Fruit fly (Drosophila melanogaster) whole organism, prepupa: ENCODE results near the gene CG17118.

Experiments
- Blimp-1 ChIP-seq: fragments of 200-800 bp; sonication (Bioruptor generic); optimal IDR thresholded peaks from 3 replicates; lab custom pipeline; 2017; ENCODE audit warnings: missing biosample characterization, missing genetic modification characterization, mild to moderate bottlenecking, moderate library complexity, missing genetic modification reagents
- CG10631 ChIP-seq: fragments of 200-800 bp; sonication (Bioruptor generic); optimal IDR thresholded peaks from 2 replicates; lab custom pipeline; 2016; ENCODE audit warnings: missing biosample characterization, missing genetic modification characterization
- CG10669 ChIP-seq: fragments of 200-800 bp; sonication (Bioruptor generic); optimal IDR thresholded peaks from 3 replicates; lab custom pipeline; 2018; ENCODE audit warnings: missing biosample characterization, mild to moderate bottlenecking, missing genetic modification characterization, moderate library complexity
- CG11762 ChIP-seq: fragments of 200-800 bp; sonication (Bioruptor generic); optimal IDR thresholded peaks from 3 replicates; lab custom pipeline; 2016; ENCODE audit warnings: missing biosample characterization, missing genetic modification characterization; ENCODE audit not compliant: insufficient read depth
- CG1621 ChIP-seq: fragments of 200-800 bp; sonication (Bioruptor generic); optimal IDR thresholded peaks from 3 replicates; lab custom pipeline; 2018; ENCODE audit warnings: missing biosample characterization, mild to moderate bottlenecking, missing genetic modification characterization
- CG16779 ChIP-seq: fragments of 200-800 bp; sonication (Bioruptor generic); optimal IDR thresholded peaks from 3 replicates; lab custom pipeline; 2017; ENCODE audit warnings: missing biosample characterization, mild to moderate bottlenecking, missing genetic modification characterization
- CG3032 ChIP-seq: fragments of 200-800 bp; optimal IDR thresholded peaks from 2 replicates; lab custom pipeline; 2019; ENCODE audit warnings: missing biosample characterization, mild to moderate bottlenecking, missing genetic modification characterization, moderate library complexity
- CG32006 ChIP-seq: fragments of 200-800 bp; sonication (Bioruptor generic); optimal IDR thresholded peaks from 3 replicates; lab custom pipeline; 2017; ENCODE audit warnings: missing biosample characterization, mild to moderate bottlenecking, missing genetic modification characterization
- CG34406 ChIP-seq: fragments of 200-800 bp; sonication (Bioruptor generic); optimal IDR thresholded peaks from 3 replicates; lab custom pipeline; 2016; ENCODE audit warnings: missing biosample characterization, missing genetic modification characterization
- CG4318 ChIP-seq: fragments of 200-800 bp; sonication (Bioruptor generic); optimal IDR thresholded peaks from 3 replicates; lab custom pipeline; 2017; ENCODE audit warnings: missing biosample characterization, mild to moderate bottlenecking, missing genetic modification characterization
- CG6163 ChIP-seq: fragments of 200-800 bp; sonication (Bioruptor generic); IDR thresholded peaks from 3 replicates; pipeline ENCODE4 v1.3.6; 2022; ENCODE audit warnings: missing biosample characterization, missing genetic modification characterization
- CG6276 ChIP-seq: fragments of 200-800 bp; sonication (Bioruptor generic); optimal IDR thresholded peaks from 2 replicates; lab custom pipeline; 2017; ENCODE audit warnings: missing biosample characterization, mild to moderate bottlenecking, missing genetic modification characterization
- CG6792 ChIP-seq: fragments of 200-800 bp; sonication (Bioruptor generic); optimal IDR thresholded peaks from 3 replicates; lab custom pipeline; 2016; ENCODE audit warnings: missing biosample characterization, missing genetic modification characterization
- CG6808 ChIP-seq: fragments of 200-800 bp; sonication (Bioruptor generic); optimal IDR thresholded peaks from 3 replicates; lab custom pipeline; 2017; ENCODE audit warnings: missing biosample characterization, missing genetic modification characterization, mild to moderate bottlenecking, moderate library complexity, missing genetic modification reagents
- CG7368 ChIP-seq: fragments of 200-800 bp; sonication (Bioruptor generic); optimal IDR thresholded peaks from 3 replicates; lab custom pipeline; 2016; ENCODE audit warnings: missing biosample characterization, missing genetic modification characterization
- CG8119 ChIP-seq: fragments of 200-800 bp; sonication (Bioruptor generic); IDR thresholded peaks from 3 replicates; pipeline ENCODE4 v1.3.6; 2022; ENCODE audit warnings: missing biosample characterization, missing genetic modification characterization
- CG8319 ChIP-seq: fragments of 200-800 bp; sonication (Bioruptor generic); optimal IDR thresholded peaks from 3 replicates; lab custom pipeline; 2016; ENCODE audit warnings: missing biosample characterization, missing genetic modification characterization
- CG8632 ChIP-seq: fragments of 200-800 bp; sonication (Bioruptor generic); optimal IDR thresholded peaks from 3 replicates; lab custom pipeline; 2016; ENCODE audit warnings: missing biosample characterization, missing genetic modification characterization
- CG9139 ChIP-seq: fragments of 200-800 bp; sonication (Bioruptor generic); optimal IDR thresholded peaks from 3 replicates; lab custom pipeline; 2017; ENCODE audit warnings: missing biosample characterization, mild to moderate bottlenecking, missing genetic modification characterization
- Eip75B ChIP-seq: fragments of 200-800 bp; sonication (Bioruptor generic); optimal IDR thresholded peaks from 3 replicates; lab custom pipeline; 2016; ENCODE audit warnings: missing biosample characterization, missing genetic modification characterization
- Eip78C ChIP-seq: fragments of 200-800 bp; sonication (Bioruptor generic); peaks from one replicate; lab custom pipeline; 2016; ENCODE audit warnings: missing biosample characterization, missing genetic modification characterization
- Ets21C ChIP-seq: fragments of 200-800 bp; sonication (Bioruptor generic); optimal IDR thresholded peaks from 3 replicates; lab custom pipeline; 2016; ENCODE audit warnings: missing biosample characterization, missing genetic modification characterization
- Ets96B ChIP-seq: fragments of 200-800 bp; optimal IDR thresholded peaks from 2 replicates; lab custom pipeline; 2019; ENCODE audit warnings: missing biosample characterization, mild to moderate bottlenecking, missing genetic modification characterization, moderate library complexity
- Gug ChIP-seq: fragments of 200-800 bp; sonication (Bioruptor generic); IDR thresholded peaks from 2 replicates; pipeline ENCODE4 v1.3.6; 2022; ENCODE audit warnings: missing biosample characterization, missing genetic modification characterization
- Hr39 ChIP-seq: fragments of 200-800 bp; sonication (Bioruptor generic); optimal IDR thresholded peaks from 2 replicates; lab custom pipeline; 2016; ENCODE audit warnings: missing biosample characterization, missing genetic modification characterization
- Hr4 ChIP-seq: fragments of 200-800 bp; sonication (Bioruptor generic); optimal IDR thresholded peaks from 3 replicates; lab custom pipeline; 2016; ENCODE audit warnings: missing biosample characterization, missing genetic modification characterization
- Met ChIP-seq: fragments of 200-800 bp; sonication (Bioruptor generic); optimal IDR thresholded peaks from 3 replicates; lab custom pipeline; 2016; ENCODE audit warnings: missing biosample characterization, missing genetic modification characterization
- OdsH ChIP-seq: fragments of 200-800 bp; sonication (Bioruptor generic); optimal IDR thresholded peaks from 3 replicates; lab custom pipeline; 2016; ENCODE audit warnings: missing biosample characterization, missing genetic modification characterization
- Sox102F ChIP-seq: fragments of 200-800 bp; sonication (Bioruptor generic); optimal IDR thresholded peaks from 2 replicates; lab custom pipeline; 2016; ENCODE audit warnings: missing biosample characterization, mild to moderate bottlenecking, missing genetic modification characterization
- Sox14 ChIP-seq: fragments of 200-800 bp; sonication (Bioruptor generic); optimal IDR thresholded peaks from 3 replicates; lab custom pipeline; 2016; ENCODE audit warnings: missing biosample characterization, missing genetic modification characterization
- Sox15 ChIP-seq: fragments of 200-800 bp; sonication (Bioruptor generic); optimal IDR thresholded peaks from 3 replicates; lab custom pipeline; 2016; ENCODE audit warnings: missing biosample characterization, missing genetic modification characterization
- achi ChIP-seq: fragments of 200-800 bp; sonication (Bioruptor generic); optimal IDR thresholded peaks from 3 replicates; lab custom pipeline; 2016; ENCODE audit warnings: missing biosample characterization, missing genetic modification characterization
- acj6 ChIP-seq: fragments of 200-800 bp; sonication (Bioruptor generic); optimal IDR thresholded peaks from 3 replicates; lab custom pipeline; 2016; ENCODE audit warnings: missing biosample characterization, missing genetic modification characterization
- cyc ChIP-seq: fragments of 200-800 bp; sonication (Bioruptor generic); optimal IDR thresholded peaks from 3 replicates; lab custom pipeline; 2016; ENCODE audit warnings: missing biosample characterization, missing genetic modification characterization
- dac ChIP-seq: fragments of 200-800 bp; sonication (Bioruptor generic); optimal IDR thresholded peaks from 2 replicates; lab custom pipeline; 2017; ENCODE audit warnings: missing biosample characterization, mild to moderate bottlenecking, missing genetic modification characterization
- dsx ChIP-seq: fragments of 200-800 bp; optimal IDR thresholded peaks from 3 replicates; lab custom pipeline; 2019; ENCODE audit warnings: missing biosample characterization, mild to moderate bottlenecking, missing genetic modification characterization, moderate library complexity; ENCODE audit not compliant: poor library complexity, severe bottlenecking
- eg ChIP-seq: fragments of 200-800 bp; sonication (Bioruptor generic); IDR thresholded peaks from 3 replicates; pipeline ENCODE4 v1.3.6; 2022; ENCODE audit warnings: missing biosample characterization, missing genetic modification characterization
- fd59A ChIP-seq: fragments of 200-800 bp; sonication (Bioruptor generic); optimal IDR thresholded peaks from 2 replicates; lab custom pipeline; 2017; ENCODE audit warnings: missing biosample characterization, mild to moderate bottlenecking, missing genetic modification characterization, missing genetic modification reagents
- fd85E ChIP-seq: fragments of 200-800 bp; sonication (Bioruptor generic); optimal IDR thresholded peaks from 3 replicates; lab custom pipeline; 2016; ENCODE audit warnings: missing biosample characterization, missing genetic modification characterization
- fkh ChIP-seq: fragments of 200-800 bp; sonication (Bioruptor generic); optimal IDR thresholded peaks from 3 replicates; lab custom pipeline; 2017; ENCODE audit warnings: missing biosample characterization, mild to moderate bottlenecking, missing genetic modification characterization, moderate library complexity
- lz ChIP-seq: fragments of 200-800 bp; sonication (Bioruptor generic); optimal IDR thresholded peaks from 3 replicates; lab custom pipeline; 2016; ENCODE audit warnings: missing biosample characterization, missing genetic modification characterization
- net ChIP-seq: fragments of 200-800 bp; sonication (Bioruptor generic); optimal IDR thresholded peaks from 3 replicates; lab custom pipeline; 2016; ENCODE audit warnings: missing biosample characterization, missing genetic modification characterization
- pdm3 ChIP-seq: fragments of 200-800 bp; sonication (Bioruptor generic); optimal IDR thresholded peaks from 3 replicates; lab custom pipeline; 2016; ENCODE audit warnings: missing biosample characterization, missing genetic modification characterization
- salr ChIP-seq, 2 experiments: fragments of 200-800 bp; sonication (Bioruptor generic); optimal IDR thresholded peaks; 3 replicates each; lab custom pipeline; 2016 to 2018; ENCODE audit warnings: missing biosample characterization in 2 of 2, missing genetic modification characterization in 2 of 2, mild to moderate bottlenecking in 1 of 2
- ss ChIP-seq, 2 experiments: fragments of 200-800 bp; sonication (Bioruptor generic); optimal IDR thresholded peaks; 2 replicates in 1 of 2; 3 replicates in 1 of 2; lab custom pipeline; 2017 to 2018; ENCODE audit warnings: mild to moderate bottlenecking in 2 of 2, missing biosample characterization in 2 of 2, missing genetic modification characterization in 2 of 2, moderate library complexity in 1 of 2
- svp ChIP-seq: fragments of 200-800 bp; sonication (Bioruptor generic); peaks from one replicate; lab custom pipeline; 2016; ENCODE audit warnings: missing biosample characterization, missing genetic modification characterization
- topi ChIP-seq: fragments of 200-800 bp; sonication (Bioruptor generic); optimal IDR thresholded peaks from 3 replicates; lab custom pipeline; 2016; ENCODE audit warnings: missing biosample characterization, missing genetic modification characterization

The CG17118 gene

DNA sequence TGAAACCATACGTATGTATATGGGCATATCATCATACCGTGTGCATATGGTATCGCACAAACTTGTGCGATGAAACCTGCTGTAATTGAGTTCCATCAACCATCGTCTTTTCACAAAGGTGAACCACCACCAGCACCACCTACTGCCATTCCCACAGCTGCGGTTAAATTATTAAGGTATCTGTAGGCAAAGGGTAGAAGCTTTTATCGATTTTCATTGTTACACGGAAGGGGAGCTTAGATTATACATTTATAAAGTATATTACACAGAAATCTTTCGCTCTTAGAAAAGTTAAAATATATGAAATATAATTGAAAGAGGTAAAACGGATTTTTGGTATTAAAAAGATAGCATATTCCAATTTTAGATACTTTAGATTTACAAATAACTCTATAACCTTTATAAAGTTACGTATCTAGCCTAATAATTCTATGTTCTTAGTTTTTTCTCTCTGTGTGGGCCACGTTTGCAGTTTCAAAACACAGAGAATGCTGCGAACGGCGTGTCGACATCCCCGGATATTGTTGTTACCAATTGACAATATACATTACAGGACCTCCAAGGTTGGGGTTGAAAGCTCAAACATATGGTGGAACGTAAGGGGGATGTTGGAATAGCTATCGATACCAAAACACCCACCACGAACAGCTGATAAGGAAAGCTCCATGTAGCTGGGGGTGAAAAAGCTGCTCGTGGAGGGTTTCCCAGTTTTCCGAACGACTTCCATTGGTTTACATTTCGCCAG, 30.5 kb downstream of the CG17118 start, which contains the start of gene CG6495 (continued):
- peak; percentile 2 for TF ChIP-seq CG34406 (GFP tag; lab: Kevin White, UChicago)
- peak; percentile 10 for TF ChIP-seq net (GFP tag; lab: Kevin White, UChicago)
- no peak for TF ChIP-seq fkh
- no peak for TF ChIP-seq CG6276 (GFP tag; lab: Kevin White, UChicago)
- TF ChIP-seq CG6792 (GFP tag; lab: Kevin White, UChicago): peak; percentile 16
- peak; percentile 14 for TF ChIP-seq topi (GFP tag; lab: Kevin White, UChicago)
- no peak for TF ChIP-seq Sox102F (GFP tag; lab: Kevin White, UChicago)
- TF ChIP-seq Eip78C (GFP tag; lab: Kevin White, UChicago): peak; percentile 84
- peak; percentile 44 for TF ChIP-seq OdsH (GFP tag; lab: Kevin White, UChicago)
- no peak for TF ChIP-seq eg (GFP tag; lab: Robert Waterston, UW)
- TF ChIP-seq CG6808 (GFP tag; lab: Kevin White, UChicago): no peak
- TF ChIP-seq cyc (GFP tag; lab: Kevin White, UChicago): no peak
- TF ChIP-seq Ets96B (tag; lab: Kevin White, UChicago): peak; percentile 46
- no peak for TF ChIP-seq CG8319 (GFP tag; lab: Kevin White, UChicago)
- TF ChIP-seq Hr4 (GFP tag; lab: Kevin White, UChicago): peak; percentile 27
- no peak for TF ChIP-seq fd85E

DNA sequence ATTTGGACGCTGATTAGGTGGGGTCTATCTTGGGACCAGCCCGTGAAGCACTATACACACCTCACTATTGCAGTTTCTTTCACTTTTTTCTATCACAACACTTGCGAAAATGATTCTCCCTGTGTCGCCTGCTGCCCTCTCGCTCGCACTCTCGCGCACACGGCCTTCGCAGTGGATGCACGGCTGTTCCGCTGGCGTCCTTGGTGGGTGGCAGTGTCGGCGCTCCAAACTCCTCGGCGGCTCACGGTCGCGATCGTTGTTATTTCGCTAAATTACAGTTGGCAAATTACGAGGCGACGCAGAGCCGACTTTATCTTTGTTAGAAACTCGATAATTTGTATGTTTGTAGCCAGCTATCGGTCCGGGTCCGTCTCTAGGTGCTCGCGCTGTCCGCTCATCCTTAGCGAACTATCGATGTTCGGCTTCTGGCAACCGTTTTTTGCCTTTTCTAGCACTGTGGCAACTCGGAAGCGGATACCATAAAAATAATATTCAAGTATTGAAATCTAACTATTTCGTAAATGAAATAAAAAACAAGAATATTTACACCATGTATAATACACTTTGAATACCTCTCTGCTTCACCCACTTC, 37.6 kb downstream of the CG17118 start, which contains the start of gene Ubc2:
TSS of gene Ubc2 (minus strand) at position 410 of the 592 bp plus-strand sequence.
- TF ChIP-seq OdsH (GFP tag; lab: Kevin White, UChicago) (no peak), dac (GFP tag; lab: Kevin White, UChicago) (no peak), Ets96B (tag; lab: Kevin White, UChicago) (no peak), Hr39 (GFP tag; lab: Kevin White, UChicago) (no peak), Sox102F (GFP tag; lab: Kevin White, UChicago) (no peak), CG6276 (GFP tag; lab: Kevin White, UChicago) (no peak), achi (GFP tag; lab: Kevin White, UChicago) (no peak), CG34406 (GFP tag; lab: Kevin White, UChicago) (no peak), CG10631 (GFP tag; lab: Kevin White, UChicago) (no peak), CG6163 (GFP tag; lab: Robert Waterston, UW) (no peak), CG10669 (GFP tag; lab: Kevin White, UChicago) (no peak), ss (GFP tag; optimal IDR thresholded peaks at IDR 0.05; lab: Kevin White, UChicago) (no peak), Eip75B (GFP tag; lab: Kevin White, UChicago) (no peak), Blimp-1 (GFP tag; lab: Kevin White, UChicago) (no peak), CG8119 (no peak), CG6808 (GFP tag; lab: Kevin White, UChicago) (no peak), Sox15 (GFP tag; lab: Kevin White, UChicago) (no peak), CG1621 (tag; lab: Kevin White, UChicago) (no peak), Sox14 (GFP tag; lab: Kevin White, UChicago) (peak; percentile 73), fd59A (GFP tag; lab: Kevin White, UChicago) (no peak), svp (GFP tag; lab: Kevin White, UChicago) (no peak), Met (GFP tag; lab: Kevin White, UChicago) (no peak), CG16779 (no peak), eg (GFP tag; lab: Robert Waterston, UW) (no peak), Ets21C (no peak), cyc (GFP tag; lab: Kevin White, UChicago) (peak; percentile 15), Gug (GFP tag; lab: Robert Waterston, UW) (no peak), dsx (peak; percentile 7), CG8632 (GFP tag; lab: Kevin White, UChicago) (no peak), pdm3 (GFP tag; lab: Kevin White, UChicago) (peak; percentile 33), acj6 (no peak), CG8319 (GFP tag; lab: Kevin White, UChicago) (no peak), lz (peak; percentile 30), CG11762 (GFP tag; lab: Kevin White, UChicago) (no peak), CG3032 (tag; lab: Kevin White, UChicago) (no peak), CG32006 (GFP tag; lab: Kevin White, UChicago) (no peak), salr (GFP tag; optimal IDR thresholded peaks at IDR 0.05; lab: Kevin White, UChicago) (no peak), CG4318 (GFP tag; lab: Kevin White, UChicago) (no peak), CG7368 (GFP tag; lab: Kevin White, UChicago) (no peak), CG9139 (GFP tag; lab: Kevin White, UChicago) (no peak)
